Fruit fly (Drosophila melanogaster): ENCODE results near the gene CG6178.

- TF ChIP-seq GATAd (GFP tag; optimal IDR thresholded peaks at IDR 0.05) (no peak), CG9705 (GFP tag; optimal IDR thresholded peaks at IDR 0.05) (no peak), Abd-B (GFP tag; optimal IDR thresholded peaks at IDR 0.05) (no peak), N (GFP tag; optimal IDR thresholded peaks at IDR 0.05) (no peak), Myc (optimal IDR thresholded peaks at IDR 0.05) (no peak)
These were observed 49.8 kb upstream of the CG6178 start for dm6 chr3R:24102387-24102786.
